Worm (Caenorhabditis elegans): ENCODE results near the gene srh-17.

DNA sequence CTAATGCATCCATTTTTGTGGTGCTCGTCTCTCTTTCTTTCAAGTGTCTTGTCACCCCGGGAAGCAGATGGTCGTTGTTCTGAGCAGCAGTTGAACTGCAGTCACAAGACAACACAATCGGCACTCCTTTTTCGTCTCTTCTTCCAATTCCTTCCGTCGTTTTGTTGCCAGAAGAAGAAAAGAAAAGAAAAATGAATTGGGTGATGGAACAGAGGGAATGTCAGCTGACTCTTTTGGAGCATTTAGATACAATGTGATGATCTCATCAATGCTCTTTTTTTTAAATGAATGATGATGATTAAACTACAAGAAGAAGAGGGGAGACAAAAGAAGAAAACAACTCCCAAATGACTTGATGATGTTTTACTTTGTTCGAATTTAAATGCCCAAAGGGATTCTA, 11.2 kb upstream of the srh-17 start:
- TF ChIP-seq ama-1 (optimal IDR thresholded peaks at IDR 0.05) (no peak), unc-55 (GFP tag; optimal IDR thresholded peaks at IDR 0.05) (no peak), lin-13 (GFP tag; optimal IDR thresholded peaks at IDR 0.05) (no peak), snpc-4 (tag; optimal IDR thresholded peaks at IDR 0.05) (no peak), unc-39 (tag; optimal IDR thresholded peaks at IDR 0.05) (no peak)
